Fruit fly (Drosophila melanogaster) whole organism, pupa: ENCODE results near the gene CG10628.

Experiments
- CG14655 ChIP-seq: fragments of 200-800 bp; sonication (Bioruptor generic); optimal IDR thresholded peaks from 3 replicates; lab custom pipeline; 2017; ENCODE audit warnings: mild to moderate bottlenecking, missing biosample characterization, missing genetic modification reagents, missing genetic modification characterization
- Ets98B ChIP-seq: fragments of 200-800 bp; sonication (Bioruptor generic); IDR thresholded peaks from 2 replicates; pipeline ENCODE4 v1.3.6; 2022; ENCODE audit warnings: missing biosample characterization, missing genetic modification characterization

DNA sequence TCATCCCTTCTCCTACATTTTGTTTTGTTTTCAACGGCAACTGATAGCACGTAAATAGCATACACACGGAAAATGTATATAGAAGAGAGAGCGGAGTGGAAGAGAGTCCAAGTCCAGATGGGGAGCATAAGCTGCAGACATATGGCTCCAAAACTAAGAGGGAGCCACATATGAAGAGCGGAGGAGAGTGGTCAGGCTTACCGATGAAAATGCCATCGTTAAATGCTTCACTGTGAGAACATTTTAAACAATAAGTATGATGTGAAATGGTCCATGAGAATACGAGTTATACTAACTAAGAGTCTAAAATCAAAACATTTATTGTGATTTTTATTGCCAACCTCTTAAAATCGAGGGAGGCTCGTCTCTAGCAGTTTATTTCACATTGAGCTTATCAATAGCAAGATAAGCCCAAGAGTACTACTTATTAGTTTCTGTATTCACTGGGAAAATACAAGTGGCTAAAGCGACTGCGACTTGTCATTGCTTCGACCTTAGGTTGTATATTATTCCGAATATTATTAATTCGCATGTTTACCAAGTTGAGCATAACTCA lies 6.2 kb upstream of the CG10628 start:
- TF ChIP-seq CG14655 (GFP tag; lab: Kevin White, UChicago) (no peak), Ets98B (GFP tag; lab: Robert Waterston, UW) (no peak)
